Worm (Caenorhabditis elegans) whole organism, L2 larva: ENCODE measurements around the gene clec-206.

Experiments used
- C34F6.9 ChIP-seq: fragments of 150-350 bp; optimal IDR thresholded peaks from 2 replicates; lab custom pipeline; 2014; ENCODE audit warnings: missing biosample characterization, missing genetic modification characterization
- Y55F3AM.14 ChIP-seq: fragments of 200-800 bp; sonication (Bioruptor generic); optimal IDR thresholded peaks from 2 replicates; lab custom pipeline; 2018; ENCODE audit warnings: mild to moderate bottlenecking, missing genetic modification characterization, missing compliant biosample characterization
- alr-1 ChIP-seq: fragments of 150-350 bp; optimal IDR thresholded peaks from 2 replicates; lab custom pipeline; 2014; ENCODE audit warnings: missing biosample characterization, missing genetic modification characterization
- aly-2 ChIP-seq: fragments of 150-350 bp; optimal IDR thresholded peaks from 2 replicates; lab custom pipeline; 2014; ENCODE audit warnings: missing biosample characterization, missing genetic modification characterization
- ama-1 ChIP-seq: fragments of 150-350 bp; optimal IDR thresholded peaks from 2 replicates; lab custom pipeline; 2018; ENCODE audit warnings: inconsistent platforms
- blmp-1 ChIP-seq: sonication (generic microtip); optimal IDR thresholded peaks from 2 replicates; lab custom pipeline; 2017; ENCODE audit warnings: missing genetic modification characterization, mild to moderate bottlenecking, missing compliant biosample characterization, antibody characterized with exemption, moderate library complexity; ENCODE audit not compliant: insufficient read depth
- ceh-82 ChIP-seq: fragments of 150-350 bp; optimal IDR thresholded peaks from 2 replicates; lab custom pipeline; 2014; ENCODE audit warnings: missing biosample characterization, missing genetic modification characterization
- crh-2 ChIP-seq: sonication (generic microtip); optimal IDR thresholded peaks from 2 replicates; lab custom pipeline; 2017; ENCODE audit warnings: missing biosample characterization, missing genetic modification characterization
- dmd-4 ChIP-seq: sonication (generic microtip); optimal IDR thresholded peaks from 2 replicates; lab custom pipeline; 2017; ENCODE audit warnings: missing biosample characterization, missing genetic modification characterization
- elt-1 ChIP-seq: fragments of 150-350 bp; optimal IDR thresholded peaks from 2 replicates; lab custom pipeline; 2014; ENCODE audit warnings: missing biosample characterization, missing genetic modification characterization
- elt-3 ChIP-seq: sonication (generic microtip); optimal IDR thresholded peaks from 2 replicates; lab custom pipeline; 2017; ENCODE audit warnings: missing biosample characterization, missing genetic modification characterization
- fos-1 ChIP-seq: fragments of 150-350 bp; optimal IDR thresholded peaks from 2 replicates; lab custom pipeline; 2014; ENCODE audit warnings: missing biosample characterization, missing genetic modification characterization
- gmeb-1 ChIP-seq: fragments of 150-350 bp; optimal IDR thresholded peaks from 2 replicates; lab custom pipeline; 2014; ENCODE audit warnings: missing biosample characterization, missing genetic modification characterization
- lin-11 ChIP-seq: fragments of 150-350 bp; sonication (generic microtip); optimal IDR thresholded peaks from 2 replicates; lab custom pipeline; 2014; ENCODE audit warnings: missing biosample characterization, missing genetic modification characterization, inconsistent platforms, mixed read lengths
- lin-13 ChIP-seq: fragments of 150-350 bp; optimal IDR thresholded peaks from 2 replicates; lab custom pipeline; 2014; ENCODE audit warnings: missing biosample characterization, missing genetic modification reagents, missing genetic modification characterization
- lin-39 ChIP-seq: fragments of 150-350 bp; optimal IDR thresholded peaks from 2 replicates; lab custom pipeline; 2014; ENCODE audit warnings: missing biosample characterization, missing genetic modification reagents, missing genetic modification characterization
- lsy-2 ChIP-seq, 2 experiments: fragments of 150-350 bp in 1 of 2; sonication (generic microtip) in 1 of 2; optimal IDR thresholded peaks; 2 replicates each; lab custom pipeline; 2014 to 2017; ENCODE audit warnings: missing biosample characterization in 2 of 2, missing genetic modification characterization in 2 of 2
- mab-5 ChIP-seq: fragments of 150-350 bp; optimal IDR thresholded peaks from 2 replicates; lab custom pipeline; 2014; ENCODE audit warnings: missing biosample characterization, missing genetic modification characterization
- mbf-1 ChIP-seq: sonication (generic microtip); optimal IDR thresholded peaks from 2 replicates; lab custom pipeline; 2017; ENCODE audit warnings: missing biosample characterization, missing genetic modification characterization
- nhr-11 ChIP-seq: fragments of 150-350 bp; optimal IDR thresholded peaks from 2 replicates; lab custom pipeline; 2014; ENCODE audit warnings: missing biosample characterization, missing genetic modification characterization
- nhr-12 ChIP-seq: fragments of 150-350 bp; optimal IDR thresholded peaks from 2 replicates; lab custom pipeline; 2014; ENCODE audit warnings: missing biosample characterization, missing genetic modification characterization
- nhr-129 ChIP-seq: fragments of 150-350 bp; optimal IDR thresholded peaks from 2 replicates; lab custom pipeline; 2014; ENCODE audit warnings: missing biosample characterization, missing genetic modification characterization
- nhr-23 ChIP-seq: fragments of 150-350 bp; optimal IDR thresholded peaks from 2 replicates; lab custom pipeline; 2014; ENCODE audit warnings: missing biosample characterization, missing genetic modification reagents, missing genetic modification characterization
- nhr-237 ChIP-seq: fragments of 150-350 bp; optimal IDR thresholded peaks from 2 replicates; lab custom pipeline; 2014; ENCODE audit warnings: missing biosample characterization, missing genetic modification characterization
- nhr-25 ChIP-seq: fragments of 150-350 bp; sonication (generic microtip); optimal IDR thresholded peaks from 3 replicates; lab custom pipeline; 2014; ENCODE audit warnings: missing biosample characterization, missing genetic modification characterization
- sem-4 ChIP-seq: fragments of 150-350 bp; optimal IDR thresholded peaks from 2 replicates; lab custom pipeline; 2014; ENCODE audit warnings: missing biosample characterization, missing genetic modification reagents, missing genetic modification characterization
- skn-1 ChIP-seq: sonication (generic microtip); optimal IDR thresholded peaks from 2 replicates; lab custom pipeline; 2017; ENCODE audit warnings: missing biosample characterization, missing genetic modification characterization
- sma-3 ChIP-seq: sonication (generic microtip); optimal IDR thresholded peaks from 2 replicates; lab custom pipeline; 2016; ENCODE audit warnings: missing genetic modification reagents, missing genetic modification characterization, missing compliant biosample characterization
- sma-9 ChIP-seq, 2 experiments: fragments of 150-350 bp in 1 of 2; sonication (generic microtip) in 1 of 2; optimal IDR thresholded peaks; 2 replicates each; lab custom pipeline; 2014 to 2016; ENCODE audit warnings: missing genetic modification characterization in 2 of 2, mild to moderate bottlenecking in 1 of 2, missing biosample characterization in 1 of 2, missing compliant biosample characterization in 1 of 2, missing genetic modification reagents in 1 of 2, moderate library complexity in 1 of 2
- unc-39 ChIP-seq: fragments of 150-350 bp; optimal IDR thresholded peaks from 2 replicates; lab custom pipeline; 2014; ENCODE audit warnings: missing biosample characterization, missing genetic modification characterization
- unc-55 ChIP-seq: fragments of 150-350 bp; sonication (generic microtip); optimal IDR thresholded peaks from 3 replicates; lab custom pipeline; 2014; ENCODE audit warnings: missing biosample characterization, missing genetic modification reagents, missing genetic modification characterization
- unc-62 ChIP-seq: fragments of 150-350 bp; optimal IDR thresholded peaks from 2 replicates; lab custom pipeline; 2014; ENCODE audit warnings: missing biosample characterization, missing genetic modification reagents, missing genetic modification characterization
- ztf-1 ChIP-seq: fragments of 200-800 bp; sonication (Bioruptor generic); conservative IDR thresholded peaks from 2 replicates; pipeline ENCODE4 v1.3.6; 2022; ENCODE audit warnings: missing genetic modification characterization, missing compliant biosample characterization
- ztf-11 ChIP-seq: sonication (generic microtip); optimal IDR thresholded peaks from 2 replicates; lab custom pipeline; 2017; ENCODE audit warnings: missing biosample characterization, missing genetic modification characterization
- ztf-4 ChIP-seq: fragments of 150-350 bp; optimal IDR thresholded peaks from 2 replicates; lab custom pipeline; 2014; ENCODE audit warnings: missing biosample characterization, missing genetic modification characterization

Gene clec-206

DNA sequence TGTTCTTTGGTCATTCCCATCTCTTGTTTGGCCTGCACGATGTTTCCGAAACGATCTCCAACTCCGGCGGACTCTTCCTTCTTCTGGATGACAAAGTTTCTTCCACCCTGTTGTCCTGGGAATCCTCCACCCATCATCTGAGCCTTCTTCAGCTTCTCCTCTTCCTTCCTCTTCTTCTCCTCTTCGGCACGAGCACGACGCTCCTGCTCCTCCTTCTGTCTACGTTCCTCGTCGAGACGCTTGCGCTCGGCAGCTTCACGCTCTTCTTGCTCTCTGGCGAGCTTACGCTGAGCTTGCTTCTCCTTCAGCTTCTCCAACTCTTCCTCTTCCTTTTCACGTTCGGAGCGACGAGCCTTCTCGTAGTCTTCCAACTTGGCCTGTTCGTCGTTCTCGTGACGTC, 12.7 kb downstream of the clec-206 start:
- TF ChIP-seq sma-3 (GFP tag; lab: Kevin White, UChicago) (no peak), sma-9 (GFP tag; optimal IDR thresholded peaks at IDR 0.05; lab: Kevin White, UChicago) (no peak), sma-9 (tag; optimal IDR thresholded peaks at IDR 0.05; lab: Kevin White, UChicago) (no peak), Y55F3AM.14 (no peak), dmd-4 (tag; lab: Kevin White, UChicago) (no peak), nhr-12 (no peak), nhr-23 (no peak), unc-39 (tag; lab: Kevin White, UChicago) (no peak), mab-5 (tag; lab: Kevin White, UChicago) (no peak), lin-11 (no peak), elt-3 (tag; lab: Kevin White, UChicago) (no peak), sem-4 (no peak), alr-1 (tag; lab: Kevin White, UChicago) (no peak), unc-62 (GFP tag; lab: Kevin White, UChicago) (no peak), blmp-1 (tag; lab: Kevin White, UChicago) (no peak), ztf-1 (GFP tag; lab: Robert Waterston, UW) (no peak), nhr-11 (no peak), mbf-1 (tag; lab: Kevin White, UChicago) (no peak)

DNA sequence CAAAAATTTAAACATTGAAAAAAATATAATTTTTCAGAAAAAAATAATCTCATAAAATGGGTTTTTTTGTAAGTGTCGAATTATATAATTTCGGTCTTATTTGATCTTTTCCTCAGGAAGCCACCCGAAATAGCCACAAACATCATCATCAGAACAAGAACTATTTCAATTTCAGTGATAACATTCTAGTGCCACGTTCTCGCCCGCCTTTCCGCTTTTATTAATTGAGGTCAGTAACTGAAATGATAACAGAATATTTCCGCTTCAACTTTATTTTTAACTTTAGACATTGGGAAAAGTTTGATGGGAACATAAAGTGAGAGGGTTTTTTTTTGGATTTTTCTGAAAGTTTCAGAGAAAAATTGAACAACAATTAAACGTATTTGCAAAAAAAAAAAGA, 14.9 kb downstream of the clec-206 start:
- TF ChIP-seq skn-1 (tag; lab: Kevin White, UChicago), result peak; percentile 6
- no peak for TF ChIP-seq sma-9 (GFP tag; optimal IDR thresholded peaks at IDR 0.05; lab: Kevin White, UChicago)
- no peak for TF ChIP-seq sma-9 (tag; optimal IDR thresholded peaks at IDR 0.05; lab: Kevin White, UChicago)
- TF ChIP-seq lin-13 (GFP tag; lab: Kevin White, UChicago), result no peak
- TF ChIP-seq unc-55 (GFP tag; lab: Kevin White, UChicago), result no peak
- TF ChIP-seq lin-39 (tag; lab: Kevin White, UChicago), result no peak
- TF ChIP-seq mab-5 (tag; lab: Kevin White, UChicago), result no peak
- TF ChIP-seq nhr-129, result no peak
- no peak for TF ChIP-seq nhr-237 (tag; lab: Kevin White, UChicago)
- TF ChIP-seq nhr-25 (tag; lab: Kevin White, UChicago), result no peak
- TF ChIP-seq nhr-12, result no peak
- no peak for TF ChIP-seq unc-39 (tag; lab: Kevin White, UChicago)
- peak; percentile 49 for TF ChIP-seq crh-2 (tag; lab: Kevin White, UChicago)
- TF ChIP-seq gmeb-1, result no peak
- TF ChIP-seq fos-1 (tag; lab: Kevin White, UChicago), result peak; percentile 58
- TF ChIP-seq lsy-2 (tag; optimal IDR thresholded peaks at IDR 0.05; lab: Kevin White, UChicago), result no peak
- no peak for TF ChIP-seq C34F6.9 (tag; lab: Kevin White, UChicago)

DNA sequence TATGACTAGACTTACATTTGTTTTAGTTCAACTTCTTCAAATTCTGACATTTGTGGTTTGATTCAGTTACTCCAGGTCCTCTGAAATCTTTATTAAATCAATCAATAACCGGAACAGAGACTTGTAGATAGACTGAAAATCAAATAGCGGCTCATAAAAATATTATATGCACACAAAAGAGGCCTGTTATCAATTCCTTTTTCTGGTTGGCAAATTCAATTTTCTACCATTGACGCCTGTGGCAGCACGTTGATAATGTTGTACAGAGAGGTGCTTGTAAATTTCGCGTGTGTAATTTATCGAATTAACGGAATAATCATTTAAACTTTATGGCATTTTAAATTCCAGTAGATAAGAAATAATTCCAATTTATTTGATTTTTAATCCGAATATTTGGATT, 17.2 kb downstream of the clec-206 start, which contains the start of gene T08B1.1:
Gene T08B1.1, minus strand, starts transcription at position 92 of the 400 bp plus-strand sequence.
- TF ChIP-seq crh-2 (tag; lab: Kevin White, UChicago), result peak; percentile 27
- TF ChIP-seq lin-13 (GFP tag; lab: Kevin White, UChicago), result no peak
- peak; percentile 55 for TF ChIP-seq fos-1 (tag; lab: Kevin White, UChicago)
- no peak for TF ChIP-seq Y55F3AM.14
- no peak for TF ChIP-seq ama-1 (lab: Kevin White, UChicago)

DNA sequence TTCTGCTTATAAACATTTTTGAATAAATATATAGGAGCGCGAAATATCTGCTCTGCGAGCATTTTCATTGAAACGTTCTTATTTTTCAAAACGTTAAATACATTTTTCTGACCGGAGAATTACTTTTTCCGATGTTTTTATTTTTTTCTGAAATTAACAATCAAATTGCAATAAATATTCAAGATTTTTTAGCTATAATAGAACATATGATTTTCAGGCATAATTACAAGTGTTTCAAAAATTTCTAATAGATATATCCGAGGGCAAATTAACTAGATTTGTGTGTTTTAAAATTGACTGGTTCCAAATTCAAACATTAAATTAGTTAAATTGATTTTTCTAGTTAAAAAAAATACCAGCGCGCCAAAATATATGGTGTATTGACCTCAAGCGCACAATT, 25.2 kb downstream of the clec-206 start, which contains the start of gene T08B1.4:
Gene T08B1.4, plus strand, starts transcription at position 301 of the 400 bp plus-strand sequence.
- TF ChIP-seq blmp-1 (tag; lab: Kevin White, UChicago) (no peak), mbf-1 (tag; lab: Kevin White, UChicago) (no peak), ztf-11 (tag; lab: Kevin White, UChicago) (no peak), elt-1 (tag; lab: Kevin White, UChicago) (no peak), ceh-82 (no peak), dmd-4 (tag; lab: Kevin White, UChicago) (no peak), ztf-4 (tag; lab: Kevin White, UChicago) (no peak), aly-2 (tag; lab: Kevin White, UChicago) (no peak), nhr-129 (no peak), C34F6.9 (tag; lab: Kevin White, UChicago) (no peak), nhr-11 (no peak), unc-62 (GFP tag; lab: Kevin White, UChicago) (no peak), mab-5 (tag; lab: Kevin White, UChicago) (no peak), unc-55 (GFP tag; lab: Kevin White, UChicago) (no peak), nhr-25 (tag; lab: Kevin White, UChicago) (no peak)
